Fruit fly (Drosophila melanogaster): ENCODE data around the gene CG14742.

Gene CG14742

dm6 chr3R:12214201-12214600 lies at the start of gene CG14742:
CG14742 (plus strand) TSS chr3R:12214501.
- TF ChIP-seq noc (tag; optimal IDR thresholded peaks at IDR 0.05): no peak

- TF ChIP-seq noc (tag; optimal IDR thresholded peaks at IDR 0.05): no peak
Observed at dm6 chr3R:12166086-12166485, 48.2 kb upstream of the CG14742 start, which contains the start of gene Cpn. Cpn (minus strand) TSS chr3R:12166186.

DNA sequence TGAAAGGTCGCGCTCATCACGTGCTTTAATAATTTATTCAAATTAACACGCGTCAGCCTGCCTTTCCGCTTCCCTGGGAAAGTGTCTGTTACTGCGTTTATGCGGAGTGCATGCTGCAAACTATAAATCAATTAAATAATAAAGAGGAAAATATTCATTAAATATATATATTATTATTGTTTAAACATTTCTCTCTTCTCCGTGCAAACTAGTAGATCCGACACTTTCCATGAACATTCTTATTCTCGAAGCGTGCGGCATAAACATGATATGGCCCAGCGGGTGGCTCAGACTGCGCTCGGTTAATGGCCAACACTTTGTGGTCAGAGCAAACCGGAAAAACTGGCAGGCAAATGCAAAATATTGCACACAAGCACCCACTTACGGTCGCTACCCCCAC lies 46.0 kb upstream of the CG14742 start:
- TF ChIP-seq noc (tag; optimal IDR thresholded peaks at IDR 0.05): no peak

dm6 chr3R:12185615-12186014 lies 28.7 kb upstream of the CG14742 start:
- TF ChIP-seq noc (tag; optimal IDR thresholded peaks at IDR 0.05): no peak

DNA sequence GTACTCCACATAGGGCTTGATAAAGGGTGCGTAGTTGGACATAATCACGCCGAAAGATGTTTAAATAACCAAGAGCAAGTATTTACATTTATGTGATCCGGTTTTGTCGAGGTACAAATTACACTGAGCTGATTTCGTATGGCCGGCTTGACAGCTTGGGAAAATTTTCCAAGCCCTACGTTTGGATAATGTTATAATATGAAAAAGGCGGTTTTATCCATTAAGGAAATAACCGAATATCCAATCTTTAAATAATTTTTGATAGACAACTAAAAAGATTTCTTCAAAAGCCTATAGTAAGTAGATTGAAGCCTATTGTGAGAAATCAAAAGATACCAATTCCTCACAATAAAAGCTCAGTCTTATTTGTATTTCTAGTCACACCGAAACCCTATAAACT lies 19.4 kb upstream of the CG14742 start, which contains the start of the genes eIF3d2 and CG43450:
TSS of gene eIF3d2 (minus strand) at position 101 of the 400 bp plus-strand sequence.
TSS of gene CG43450 (plus strand) at position 384 of the 400 bp plus-strand sequence.
- no peak for TF ChIP-seq noc (tag; optimal IDR thresholded peaks at IDR 0.05)

- no peak for TF ChIP-seq noc (tag; optimal IDR thresholded peaks at IDR 0.05)
Observed at dm6 chr3R:12196100-12196499, 18.2 kb upstream of the CG14742 start.

DNA sequence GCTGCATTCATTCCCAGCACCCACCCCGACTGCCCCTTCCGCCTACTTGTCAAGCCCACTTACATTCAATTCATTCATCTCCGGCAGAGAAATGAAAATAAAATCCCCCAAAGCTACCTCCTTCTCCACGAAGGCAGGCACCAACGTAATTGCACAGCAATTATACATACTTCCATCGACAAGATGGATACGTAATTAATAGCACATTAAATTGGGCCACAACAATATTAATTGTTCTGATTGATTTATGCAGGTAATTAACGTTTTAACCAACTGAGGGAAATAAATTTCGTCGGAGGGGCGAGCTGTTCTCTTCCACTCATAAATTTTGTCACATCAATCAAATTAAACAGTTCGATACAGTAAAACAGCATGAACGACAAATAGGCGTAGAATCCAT lies 16.7 kb upstream of the CG14742 start, which contains the start of gene Adk1:
TSS of gene Adk1 (plus strand) at position 301 of the 400 bp plus-strand sequence.
- no peak for TF ChIP-seq noc (tag; optimal IDR thresholded peaks at IDR 0.05)

DNA sequence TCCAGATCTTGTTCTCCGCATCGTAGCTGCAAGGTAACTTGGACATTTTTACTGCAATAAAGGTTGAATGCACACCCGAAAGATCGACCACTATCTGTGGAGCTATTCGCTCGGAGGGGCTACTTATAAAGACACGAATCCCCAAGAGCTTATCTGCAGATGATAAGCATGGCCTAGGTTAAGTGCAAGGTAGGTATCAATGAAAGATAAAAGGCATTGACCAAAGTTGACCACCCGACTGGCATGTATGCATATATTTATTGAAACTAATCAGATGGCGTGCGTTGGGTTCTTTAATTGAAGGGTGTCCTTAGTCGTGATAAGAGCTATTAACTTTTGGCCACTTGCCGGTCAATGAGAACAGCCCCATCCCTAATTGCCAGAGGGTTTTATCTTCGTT lies 4.0 kb upstream of the CG14742 start, which contains the start of gene CG4830:
TSS of gene CG4830 (minus strand) at position 101 of the 400 bp plus-strand sequence.
- no peak for TF ChIP-seq noc (tag; optimal IDR thresholded peaks at IDR 0.05)

DNA sequence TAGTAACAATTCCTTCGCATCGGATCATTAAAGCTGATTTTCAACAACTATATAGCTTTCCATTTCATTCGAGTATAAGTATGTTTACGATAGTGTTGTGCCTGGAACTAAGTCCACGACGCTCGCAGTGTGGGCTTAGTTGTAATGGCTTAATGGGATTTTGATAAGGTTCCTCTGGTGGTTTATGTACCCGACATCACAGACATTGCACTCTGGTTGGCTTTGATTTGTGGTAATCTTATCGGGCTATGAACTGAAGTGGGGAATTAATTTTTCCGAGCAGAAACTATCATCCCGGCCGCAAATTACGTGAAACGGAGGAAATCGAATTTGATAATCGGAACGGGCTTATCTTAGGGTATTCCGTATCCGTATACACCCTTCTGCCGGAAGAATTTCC lies 2.7 kb upstream of the CG14742 start:
- TF ChIP-seq noc (tag; optimal IDR thresholded peaks at IDR 0.05): no peak

DNA sequence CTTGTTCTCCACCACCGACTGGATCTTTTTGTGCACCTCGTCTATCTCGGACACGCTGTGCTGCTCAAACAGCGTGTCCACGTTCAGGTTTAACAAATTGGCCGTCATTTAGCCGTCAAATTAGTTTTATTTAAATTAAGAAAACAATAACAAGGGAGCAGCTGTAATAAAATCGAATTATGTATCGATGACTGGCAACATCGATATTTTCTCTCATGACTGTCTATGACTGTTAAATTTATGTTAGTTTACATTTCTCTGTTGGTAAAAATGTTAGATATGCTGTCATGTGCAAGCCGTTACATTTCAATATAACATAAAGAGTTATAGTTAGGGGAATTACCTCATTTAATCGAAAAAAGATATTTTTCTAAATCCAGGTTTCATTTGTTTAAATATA lies 5.2 kb downstream of the CG14742 start, which contains the start of gene Cog1:
TSS of gene Cog1 (minus strand) at position 190 of the 400 bp plus-strand sequence.
- TF ChIP-seq noc (tag; optimal IDR thresholded peaks at IDR 0.05): no peak

DNA sequence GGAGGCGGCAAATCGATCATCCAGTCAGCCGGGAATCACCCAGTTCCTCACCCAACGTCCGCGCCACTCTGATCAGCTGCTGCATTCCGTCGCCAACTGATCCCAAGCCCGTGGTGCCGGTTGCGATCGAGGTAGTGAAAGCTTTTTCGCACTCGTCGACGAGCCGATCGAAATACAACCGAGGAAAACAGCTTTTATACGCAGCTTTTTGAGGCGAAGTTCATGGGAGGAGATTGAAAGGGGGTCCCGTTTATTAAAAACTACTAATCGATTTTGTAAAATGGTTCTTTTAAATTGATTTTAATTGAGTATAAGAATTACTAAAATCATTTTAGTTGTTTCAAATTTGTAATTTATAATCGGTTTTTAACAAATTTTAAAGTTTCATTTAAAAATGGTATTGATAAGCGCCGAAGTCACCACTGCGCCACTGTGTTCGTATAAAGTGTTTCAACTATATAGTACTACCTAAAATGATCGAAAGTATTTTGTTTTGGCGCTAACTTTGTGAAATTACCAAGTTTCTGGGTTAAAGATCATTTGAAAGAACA lies 7.1 kb downstream of the CG14742 start, which contains the start of gene CG4860:
TSS of gene CG4860 (minus strand) at position 99 of the 551 bp plus-strand sequence.
- TF ChIP-seq noc (tag; optimal IDR thresholded peaks at IDR 0.05): peak; percentile 91

- TF ChIP-seq noc (tag; optimal IDR thresholded peaks at IDR 0.05): no peak
Observed at dm6 chr3R:12222093-12222492, 7.8 kb downstream of the CG14742 start, which contains the start of gene Rsbp15. Rsbp15 (plus strand) TSS chr3R:12222387.

DNA sequence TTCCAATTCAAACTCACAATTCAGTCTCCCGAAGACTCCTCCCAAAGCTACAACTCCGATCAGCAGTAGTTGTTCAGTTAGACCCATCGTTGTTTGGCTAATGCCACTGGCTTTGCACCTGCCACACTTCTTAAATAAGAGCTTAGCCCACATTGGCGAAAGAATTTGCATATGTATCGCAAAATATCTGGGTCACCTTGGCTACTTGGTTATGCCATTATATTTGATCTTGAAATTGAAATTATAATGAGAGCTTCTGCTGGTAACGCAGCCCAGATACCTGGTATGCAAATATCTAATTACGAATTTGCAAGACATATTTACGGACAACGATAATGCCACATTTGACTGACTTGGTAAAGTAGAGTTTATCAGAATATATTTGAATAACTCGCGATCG lies 10.6 kb downstream of the CG14742 start, which contains the start of gene CG17404:
TSS of gene CG17404 (minus strand) at position 101 of the 400 bp plus-strand sequence.
- no peak for TF ChIP-seq noc (tag; optimal IDR thresholded peaks at IDR 0.05)

- TF ChIP-seq noc (tag; optimal IDR thresholded peaks at IDR 0.05): no peak
Observed at dm6 chr3R:12226239-12226638, 11.9 kb downstream of the CG14742 start, which contains the start of gene CG12256. CG12256 (minus strand) TSS chr3R:12226339.

- no peak for TF ChIP-seq noc (tag; optimal IDR thresholded peaks at IDR 0.05)
Observed at dm6 chr3R:12229113-12229512, 14.8 kb downstream of the CG14742 start, which contains the start of gene CG3916. CG3916 (plus strand) TSS chr3R:12229413.

DNA sequence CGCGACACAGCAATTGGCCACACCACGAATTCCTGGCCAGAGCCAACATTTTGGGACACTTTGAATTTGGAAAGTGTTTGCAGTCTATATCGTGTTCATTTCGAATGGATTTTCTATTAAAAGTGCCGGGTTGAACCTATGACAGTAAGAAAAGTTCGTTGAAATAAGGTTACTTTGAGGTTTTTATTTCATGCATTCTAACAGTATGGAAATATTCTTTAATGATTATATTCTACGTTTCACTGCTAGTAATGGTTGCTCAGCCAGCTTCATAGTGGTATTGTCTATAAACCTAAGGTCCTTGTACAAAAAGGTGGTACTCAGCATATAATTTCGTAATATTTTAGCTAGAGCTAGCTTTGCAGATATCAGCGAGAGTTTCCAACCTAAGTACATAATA lies 18.3 kb downstream of the CG14742 start, which contains the start of gene Pglym87:
TSS of gene Pglym87 (minus strand) at position 101 of the 400 bp plus-strand sequence.
- TF ChIP-seq noc (tag; optimal IDR thresholded peaks at IDR 0.05): no peak

- TF ChIP-seq noc (tag; optimal IDR thresholded peaks at IDR 0.05): no peak
Observed at dm6 chr3R:12234584-12234983, 20.3 kb downstream of the CG14742 start, which contains the start of gene Cyp313a5. Cyp313a5 (minus strand) TSS chr3R:12234684.
